Worm (Caenorhabditis elegans) whole organism, young adult: ENCODE measurements around the gene C23G10.1.

Experiments
- F39B2.1 ChIP-seq: fragments of 200-800 bp; sonication (Bioruptor generic); IDR thresholded peaks from 2 replicates; pipeline ENCODE4 v1.3.6; 2022; ENCODE audit warnings: missing genetic modification reagents, missing genetic modification characterization, missing compliant biosample characterization
- Y67H2A.10 ChIP-seq: fragments of 200-800 bp; sonication (Bioruptor generic); conservative IDR thresholded peaks from 2 replicates; pipeline ENCODE4 v1.3.6; 2022; ENCODE audit warnings: missing genetic modification reagents, missing genetic modification characterization, missing compliant biosample characterization
- ccch-3 ChIP-seq: fragments of 200-800 bp; sonication (Bioruptor generic); optimal IDR thresholded peaks from 2 replicates; lab custom pipeline; 2018; ENCODE audit warnings: mild to moderate bottlenecking, missing genetic modification characterization, missing compliant biosample characterization
- fkh-3 ChIP-seq: sonication (generic microtip); optimal IDR thresholded peaks from 2 replicates; lab custom pipeline; 2016; ENCODE audit warnings: mild to moderate bottlenecking, missing genetic modification characterization, missing compliant biosample characterization
- him-1 ChIP-seq: sonication (generic microtip); optimal IDR thresholded peaks from 2 replicates; lab custom pipeline; 2016; ENCODE audit warnings: missing genotype, missing genetic modification reagents, missing genetic modification characterization, missing compliant biosample characterization
- lag-1 ChIP-seq: fragments of 200-800 bp; sonication (Bioruptor generic); IDR thresholded peaks from 2 replicates; pipeline ENCODE4 v1.3.6; 2022; ENCODE audit warnings: missing genetic modification reagents, missing genetic modification characterization, missing compliant biosample characterization
- lsl-1 ChIP-seq: fragments of 200-800 bp; sonication (Bioruptor generic); optimal IDR thresholded peaks from 2 replicates; lab custom pipeline; 2018; ENCODE audit warnings: mild to moderate bottlenecking, missing genetic modification characterization, moderate library complexity, missing compliant biosample characterization
- rec-8 ChIP-seq, 2 experiments: sonication (generic microtip); optimal IDR thresholded peaks; 2 replicates each; lab custom pipeline; 2016; ENCODE audit warnings: mild to moderate bottlenecking in 2 of 2, missing genetic modification characterization in 2 of 2, missing genetic modification reagents in 2 of 2, missing genotype in 2 of 2, missing biosample characterization in 1 of 2, missing compliant biosample characterization in 1 of 2, moderate library complexity in 1 of 2
- snpc-4 ChIP-seq, 5 experiments: fragments of 150-350 bp in 1 of 5; sonication (generic microtip) in 4 of 5; optimal IDR thresholded peaks; 2 replicates each; lab custom pipeline; 2014 to 2018; ENCODE audit warnings: missing genetic modification characterization in 5 of 5, missing biosample characterization in 3 of 5, antibody characterized with exemption in 2 of 5, mild to moderate bottlenecking in 2 of 5, missing compliant biosample characterization in 2 of 5, missing genotype in 2 of 5, moderate library complexity in 2 of 5, missing genetic modification reagents in 1 of 5
- unc-62 ChIP-seq: fragments of 150-350 bp; optimal IDR thresholded peaks from 2 replicates; lab custom pipeline; 2014; ENCODE audit warnings: missing biosample characterization, missing genetic modification reagents, missing genetic modification characterization
- ztf-26 ChIP-seq: sonication (generic microtip); optimal IDR thresholded peaks from 2 replicates; lab custom pipeline; 2017; ENCODE audit warnings: missing genetic modification characterization, missing compliant biosample characterization

DNA sequence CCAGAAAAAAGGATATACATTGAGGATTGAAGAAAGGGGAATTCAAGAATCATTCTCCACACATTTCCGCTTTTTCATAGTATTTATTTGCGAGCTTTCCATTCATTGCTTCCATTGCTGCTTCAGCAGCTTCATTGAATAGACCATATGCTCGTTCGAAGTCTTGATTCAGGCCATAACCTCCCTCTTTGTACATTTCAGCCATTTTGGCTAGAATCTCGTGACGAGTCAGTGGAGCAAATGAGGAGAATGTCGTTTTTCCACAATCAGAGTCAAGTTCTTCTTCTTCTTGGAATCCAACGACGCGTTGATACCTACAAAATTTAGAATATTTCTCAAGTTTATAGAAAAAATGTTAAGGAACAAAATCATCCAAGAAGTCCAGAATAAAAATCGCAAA lies 43.8 kb upstream of the C23G10.1 start:
- TF ChIP-seq F39B2.1, result no peak
- no peak for TF ChIP-seq rec-8 (tag; optimal IDR thresholded peaks at IDR 0.05; lab: Kevin White, UChicago)
- TF ChIP-seq lag-1 (GFP tag; lab: Robert Waterston, UW), result no peak
- TF ChIP-seq unc-62 (GFP tag; lab: Kevin White, UChicago), result no peak
- TF ChIP-seq fkh-3 (tag; lab: Kevin White, UChicago), result no peak
- no peak for TF ChIP-seq ccch-3 (GFP tag; lab: Kevin White, UChicago)
- peak; percentile 3 for TF ChIP-seq ztf-26 (tag; lab: Kevin White, UChicago)
- TF ChIP-seq snpc-4 (GFP tag; optimal IDR thresholded peaks at IDR 0.05; lab: Kevin White, UChicago), result no peak
- TF ChIP-seq snpc-4 (tag; optimal IDR thresholded peaks at IDR 0.05; lab: Kevin White, UChicago), result no peak
- TF ChIP-seq lsl-1 (GFP tag; lab: Kevin White, UChicago), result no peak
- TF ChIP-seq Y67H2A.10 (GFP tag; lab: Robert Waterston, UW), result no peak
- TF ChIP-seq him-1 (tag; lab: Kevin White, UChicago), result no peak
